Worm (Caenorhabditis elegans): ENCODE results near the gene F55H2.5.
A peak's percentile ranks its signal among the peaks of the same experiment; 100 is the strongest.

Gene F55H2.5

DNA sequence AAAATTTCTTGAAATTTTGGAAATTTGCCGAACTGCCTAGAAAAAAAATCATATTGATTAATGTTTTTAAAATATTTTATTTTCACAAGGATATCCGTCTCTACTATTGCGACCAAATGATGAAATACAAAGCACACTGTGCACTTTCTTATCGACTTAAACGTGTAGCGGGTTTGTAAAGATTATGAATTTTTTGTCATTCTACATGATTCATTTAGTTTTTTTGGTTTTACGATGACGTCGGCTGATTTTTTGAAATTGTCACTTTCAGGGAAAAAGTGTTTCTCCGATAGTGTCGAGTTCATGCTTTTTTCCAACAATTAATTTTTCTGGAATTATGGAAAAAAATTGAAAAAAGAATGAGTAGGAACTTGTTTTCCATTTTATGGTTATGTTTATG is 34.7 kb upstream of the F55H2.5 start:
- TF ChIP-seq B0336.3 (GFP tag; IDR thresholded peaks at IDR 0.05) (no peak), tbp1 (GFP tag; optimal IDR thresholded peaks at IDR 0.05) (no peak), Y53G8AR.9 (GFP tag; conservative IDR thresholded peaks at IDR 0.05) (no peak), nhr-80 (tag; optimal IDR thresholded peaks at IDR 0.05) (peak; percentile 53), egrh-3 (GFP tag; IDR thresholded peaks at IDR 0.05) (no peak)

DNA sequence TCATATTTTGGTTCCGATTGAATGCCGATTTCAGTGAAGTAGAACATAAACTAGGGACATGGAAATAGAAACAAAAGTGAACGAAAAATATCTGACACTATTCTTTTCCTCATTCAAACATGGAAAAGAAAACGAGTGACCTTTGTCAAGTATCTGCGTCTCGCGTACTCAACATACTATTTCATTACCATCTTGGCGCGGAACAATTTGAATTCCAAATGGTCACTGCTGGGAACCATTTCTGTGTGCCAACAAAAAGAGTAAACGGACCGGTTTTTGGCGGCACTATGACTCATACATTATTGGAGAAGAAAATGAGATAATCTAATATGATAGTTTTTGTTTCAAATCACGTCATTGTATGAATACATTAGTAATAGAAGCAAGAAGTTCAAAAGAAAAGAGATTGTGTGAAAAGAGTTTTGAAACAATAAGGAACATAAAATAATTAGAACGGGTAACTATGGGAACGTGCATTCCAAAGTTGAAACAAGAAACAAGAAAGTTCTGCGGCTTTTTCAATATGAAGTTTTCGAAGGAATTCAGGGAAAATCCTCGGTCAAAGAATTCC is 28.8 kb upstream of the F55H2.5 start:
- TF ChIP-seq snpc-4 (GFP tag; optimal IDR thresholded peaks at IDR 0.05), result no peak
- no peak for TF ChIP-seq snpc-4 (tag; optimal IDR thresholded peaks at IDR 0.05)
- no peak for TF ChIP-seq atf-7 (tag; optimal IDR thresholded peaks at IDR 0.05)
- no peak for TF ChIP-seq F10E7.11 (tag; optimal IDR thresholded peaks at IDR 0.05)
- TF ChIP-seq nhr-27 (tag; optimal IDR thresholded peaks at IDR 0.05), result no peak
- no peak for TF ChIP-seq unc-130 (GFP tag; optimal IDR thresholded peaks at IDR 0.05)
- TF ChIP-seq efl-1 (GFP tag; optimal IDR thresholded peaks at IDR 0.05), result no peak
- TF ChIP-seq madf-8 (GFP tag; conservative IDR thresholded peaks at IDR 0.05), result no peak
- TF ChIP-seq dpff-1 (tag; optimal IDR thresholded peaks at IDR 0.05), result no peak
- TF ChIP-seq B0035.1 (tag; optimal IDR thresholded peaks at IDR 0.05), result no peak

DNA sequence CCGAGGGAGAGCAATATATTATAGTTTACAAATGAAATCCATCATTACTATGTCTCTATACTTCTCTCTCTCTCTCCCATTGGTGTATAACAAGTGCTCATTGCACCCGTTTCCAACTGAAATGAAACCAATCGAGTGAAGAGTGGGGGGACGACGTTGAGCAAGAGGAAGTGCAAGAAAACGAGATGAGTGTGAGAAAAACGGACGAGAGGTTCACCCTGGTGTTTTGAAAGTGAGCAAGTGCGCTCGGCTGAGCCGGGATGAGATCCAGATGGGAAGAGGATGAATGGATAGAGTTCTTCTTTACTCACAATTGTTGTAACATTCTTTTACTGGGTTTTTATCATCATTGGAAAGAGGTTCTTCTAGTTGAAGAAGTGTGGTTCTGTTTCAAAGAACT is 27.6 kb upstream of the F55H2.5 start:
- TF ChIP-seq ceh-27 (GFP tag; optimal IDR thresholded peaks at IDR 0.05) (peak; percentile 20), lsy-27 (tag; optimal IDR thresholded peaks at IDR 0.05; ENCODE audit: borderline replicate concordance, insufficient read depth) (no peak), mcd-1 (GFP tag; IDR thresholded peaks at IDR 0.05) (0 out of 2 replicates have a peak, but pooled peaks have one; percentile 25), zfh-2 (GFP tag; conservative IDR thresholded peaks at IDR 0.05) (no peak), T07F8.4 (tag; optimal IDR thresholded peaks at IDR 0.05) (no peak), gei-17 (GFP tag; optimal IDR thresholded peaks at IDR 0.05) (no peak), lin-35 (GFP tag; optimal IDR thresholded peaks at IDR 0.05) (peak in 1 of 3 experiments; percentile 19), madf-6 (GFP tag; IDR thresholded peaks at IDR 0.05) (no peak), pha-4 (tag; optimal IDR thresholded peaks at IDR 0.05) (no peak), F39B2.1 (GFP tag; IDR thresholded peaks at IDR 0.05) (no peak), snpc-3.4 (tag; optimal IDR thresholded peaks at IDR 0.05) (no peak)

DNA sequence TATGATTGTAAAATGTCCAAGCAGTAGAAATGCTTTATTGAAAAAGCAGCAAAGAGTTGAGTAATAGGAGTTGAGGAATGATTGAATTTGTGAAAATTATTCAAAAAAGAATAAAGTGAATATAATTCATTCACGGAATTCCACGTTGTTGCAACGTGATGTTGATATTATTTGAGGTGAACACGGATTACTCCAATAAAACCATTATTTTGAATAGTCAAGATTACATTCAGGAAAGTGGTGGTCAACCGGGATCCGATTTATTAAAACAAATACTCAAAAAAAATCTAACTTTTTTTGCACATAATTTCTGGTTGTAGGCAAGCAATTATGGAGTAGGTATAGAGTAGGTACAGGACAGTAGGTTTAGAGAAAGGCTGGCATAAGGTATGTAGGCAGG is 25.9 kb upstream of the F55H2.5 start, which contains the start of gene bre-3:
Gene bre-3, minus strand, starts transcription at position 101 of the 400 bp plus-strand sequence.
- no peak for TF ChIP-seq T26A5.8 (tag; optimal IDR thresholded peaks at IDR 0.05)
- no peak for TF ChIP-seq nhr-80 (tag; optimal IDR thresholded peaks at IDR 0.05)
- TF ChIP-seq B0019.2 (GFP tag; conservative IDR thresholded peaks at IDR 0.05), result no peak
- TF ChIP-seq pbrm-1 (GFP tag; IDR thresholded peaks at IDR 0.05), result no peak
- no peak for TF ChIP-seq F39B2.1 (GFP tag; IDR thresholded peaks at IDR 0.05)
- TF ChIP-seq ztf-26 (tag; optimal IDR thresholded peaks at IDR 0.05), result no peak
- no peak for TF ChIP-seq ztf-28 (GFP tag; IDR thresholded peaks at IDR 0.05)
- no peak for TF ChIP-seq hlh-12 (tag; optimal IDR thresholded peaks at IDR 0.05)
- TF ChIP-seq ceh-40 (GFP tag; IDR thresholded peaks at IDR 0.05), result no peak

DNA sequence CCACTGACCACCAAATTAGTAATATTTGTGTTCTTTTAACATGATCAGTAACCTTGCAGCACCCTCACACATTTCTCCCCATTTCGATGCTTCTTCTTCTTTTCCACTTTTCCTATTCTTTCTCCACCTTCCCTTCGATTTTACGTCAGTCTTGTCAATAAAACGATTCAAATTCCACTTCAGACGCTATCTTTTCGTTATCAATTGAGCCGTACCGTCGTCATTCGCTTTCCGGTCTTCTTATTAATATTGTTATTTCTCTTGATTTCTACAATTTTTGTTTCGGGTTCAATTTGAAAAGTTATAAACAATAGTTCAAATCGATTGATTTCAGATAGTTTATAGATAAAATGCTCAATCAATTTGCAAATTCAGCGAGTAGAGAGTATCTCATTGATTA is 23.8 kb upstream of the F55H2.5 start:
- TF ChIP-seq bed-2 (GFP tag; IDR thresholded peaks at IDR 0.05) (no peak), nhr-80 (tag; optimal IDR thresholded peaks at IDR 0.05) (peak; percentile 55)

Measured in whole organism, young adult.